Fruit fly (Drosophila melanogaster): ENCODE data around the gene mtTFB1.
A peak's percentile ranks its signal among the peaks of the same experiment; 100 is the strongest.

The mtTFB1 gene

DNA sequence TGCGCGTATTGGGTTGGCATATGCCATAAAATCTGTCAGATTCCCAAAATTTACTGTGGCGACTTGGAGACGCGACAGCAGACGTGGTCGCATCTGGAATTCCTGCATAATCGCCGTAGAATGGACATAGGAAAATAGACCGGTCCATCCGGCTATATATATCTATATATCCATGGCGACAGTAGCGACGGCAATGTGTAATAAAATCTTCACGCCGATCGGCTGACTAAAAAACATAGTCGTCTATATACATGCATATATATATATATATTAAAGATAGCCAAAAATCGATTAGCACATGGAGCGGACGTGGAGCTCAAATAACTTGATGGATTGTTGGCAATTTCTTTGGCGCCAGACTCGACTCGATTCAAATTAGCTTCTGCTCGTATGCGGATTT, 9.2 kb downstream of the mtTFB1 start:
- TF ChIP-seq sd (tag; optimal IDR thresholded peaks at IDR 0.05) (peak; percentile 87), fd3F (GFP tag; optimal IDR thresholded peaks at IDR 0.05) (no peak), CG18011 (GFP tag; optimal IDR thresholded peaks at IDR 0.05) (peak; percentile 5), CG13894 (tag; optimal IDR thresholded peaks at IDR 0.05) (peak; percentile 95), CG18599 (GFP tag; optimal IDR thresholded peaks at IDR 0.05) (no peak), CG12219 (GFP tag; optimal IDR thresholded peaks at IDR 0.05) (no peak), fd102C (GFP tag; optimal IDR thresholded peaks at IDR 0.05) (no peak), inv (GFP tag; IDR thresholded peaks at IDR 0.05; ENCODE audit: partially characterized antibody) (no peak)

dm6 chr3L:11720780-11721179, 12.0 kb downstream of the mtTFB1 start, which contains the start of gene Bmcp:
Bmcp (plus strand) TSS chr3L:11720934.
- TF ChIP-seq NfI (GFP tag; optimal IDR thresholded peaks at IDR 0.05), result peak; percentile 51
- no peak for TF ChIP-seq bab2 (GFP tag; optimal IDR thresholded peaks at IDR 0.05)
- TF ChIP-seq ap (GFP tag; IDR thresholded peaks at IDR 0.05), result no peak
- peak; percentile 47; the same call in 1 of the 3 replicates for TF ChIP-seq CG34422 (GFP tag; IDR thresholded peaks at IDR 0.05)
- peak in 1 of 2 experiments; percentile 90 for TF ChIP-seq Pdp1 (GFP tag; optimal IDR thresholded peaks at IDR 0.05)
- TF ChIP-seq HLH3B (GFP tag; IDR thresholded peaks at IDR 0.05), result no peak
- TF ChIP-seq CG4730 (GFP tag; IDR thresholded peaks at IDR 0.05), result no peak
- no peak for TF ChIP-seq CG11695 (GFP tag; IDR thresholded peaks at IDR 0.05)
- TF ChIP-seq stwl (tag; optimal IDR thresholded peaks at IDR 0.05), result peak; percentile 94
- peak; percentile 95 for TF ChIP-seq Ets97D (GFP tag; optimal IDR thresholded peaks at IDR 0.05)
- peak; percentile 42 for TF ChIP-seq CG4617 (GFP tag; optimal IDR thresholded peaks at IDR 0.05; ENCODE audit: borderline replicate concordance)
- peak; percentile 96 for TF ChIP-seq kah (GFP tag; optimal IDR thresholded peaks at IDR 0.05)
- TF ChIP-seq sna (GFP tag; IDR thresholded peaks at IDR 0.05; ENCODE audit: partially characterized antibody), result 0 out of 2 replicates have a peak, but pooled peaks have one; percentile 30
- no peak for TF ChIP-seq br (optimal IDR thresholded peaks at IDR 0.05)
- peak; percentile 81 for TF ChIP-seq scrt (GFP tag; optimal IDR thresholded peaks at IDR 0.05)
- TF ChIP-seq chinmo (GFP tag; IDR thresholded peaks at IDR 0.05; ENCODE audit: partially characterized antibody), result 0 out of 4 replicates have a peak, but pooled peaks have one; percentile 13
- TF ChIP-seq CG17328 (GFP tag; IDR thresholded peaks at IDR 0.05), result 0 out of 2 replicates have a peak, but pooled peaks have one; percentile 25
- TF ChIP-seq TFAM (GFP tag; optimal IDR thresholded peaks at IDR 0.05), result no peak
- TF ChIP-seq lab (GFP tag; optimal IDR thresholded peaks at IDR 0.05), result peak; percentile 39
- peak; percentile 50 for TF ChIP-seq CG10267 (tag; optimal IDR thresholded peaks at IDR 0.05)
- TF ChIP-seq CG7839 (tag; optimal IDR thresholded peaks at IDR 0.05), result peak; percentile 12
- no peak for TF ChIP-seq chif (GFP tag; optimal IDR thresholded peaks at IDR 0.05)
- peak; percentile 33; the same call in 1 of the 3 replicates for TF ChIP-seq ci (GFP tag; IDR thresholded peaks at IDR 0.05)
- peak; percentile 1 for TF ChIP-seq CG18619 (GFP tag; optimal IDR thresholded peaks at IDR 0.05)
- TF ChIP-seq amos (GFP tag; IDR thresholded peaks at IDR 0.05; ENCODE audit: partially characterized antibody), result 0 out of 2 replicates have a peak, but pooled peaks have one; percentile 7
- no peak for TF ChIP-seq CG34376 (GFP tag; optimal IDR thresholded peaks at IDR 0.05)
- TF ChIP-seq BtbVII (GFP tag; optimal IDR thresholded peaks at IDR 0.05), result peak; percentile 38
- TF ChIP-seq BEAF-32 (GFP tag; optimal IDR thresholded peaks at IDR 0.05), result peak; percentile 26
- no peak for TF ChIP-seq CG10366 (GFP tag; IDR thresholded peaks at IDR 0.05)
- TF ChIP-seq MESR4 (GFP tag; optimal IDR thresholded peaks at IDR 0.05), result peak; percentile 49
- peak; percentile 54 for TF ChIP-seq MBD-R2 (GFP tag; IDR thresholded peaks at IDR 0.05)
- TF ChIP-seq CkIIα-i1 (GFP tag; IDR thresholded peaks at IDR 0.05), result no peak
- peak; percentile 65 for TF ChIP-seq pzg (GFP tag; optimal IDR thresholded peaks at IDR 0.05)
- TF ChIP-seq slp2 (GFP tag; optimal IDR thresholded peaks at IDR 0.05), result no peak
- TF ChIP-seq CG33213 (GFP tag; optimal IDR thresholded peaks at IDR 0.05), result peak; percentile 26
- peak; percentile 90 for TF ChIP-seq Dp (GFP tag; optimal IDR thresholded peaks at IDR 0.05)
- TF ChIP-seq Fer1 (GFP tag; optimal IDR thresholded peaks at IDR 0.05), result peak; percentile 35
- TF ChIP-seq B-H2 (GFP tag; optimal IDR thresholded peaks at IDR 0.05), result peak; percentile 27
- TF ChIP-seq lov (optimal IDR thresholded peaks at IDR 0.05), result no peak
- 0 out of 3 replicates have a peak, but pooled peaks have one; percentile 63 for TF ChIP-seq lov (GFP tag; IDR thresholded peaks at IDR 0.05)

All from whole organism, embryonic.